Worm (Caenorhabditis elegans) whole organism, L1 larva: ENCODE results near the gene C32D5.7.

ENCODE experiments used
- C04F5.9 ChIP-seq: sonication (generic microtip); optimal IDR thresholded peaks from 2 replicates; lab custom pipeline; 2016; ENCODE audit warnings: missing genetic modification characterization, missing compliant biosample characterization
- C16A3.4 ChIP-seq: fragments of 150-350 bp; optimal IDR thresholded peaks from 2 replicates; lab custom pipeline; 2014; ENCODE audit warnings: missing biosample characterization, missing genetic modification characterization
- C34B4.2 ChIP-seq: sonication (generic microtip); optimal IDR thresholded peaks from 2 replicates; lab custom pipeline; 2017; ENCODE audit warnings: mild to moderate bottlenecking, missing genetic modification characterization, missing compliant biosample characterization
- aha-1 ChIP-seq: fragments of 150-350 bp; optimal IDR thresholded peaks from 2 replicates; lab custom pipeline; 2014; ENCODE audit warnings: missing biosample characterization, missing genetic modification characterization
- alr-1 ChIP-seq: fragments of 200-800 bp; sonication (Bioruptor generic); optimal IDR thresholded peaks from 2 replicates; lab custom pipeline; 2018; ENCODE audit warnings: borderline replicate concordance, mild to moderate bottlenecking, missing genetic modification characterization, missing compliant biosample characterization
- ama-1 ChIP-seq: fragments of 150-350 bp; optimal IDR thresholded peaks from 2 replicates; lab custom pipeline; 2014
- blmp-1 ChIP-seq: fragments of 150-350 bp; optimal IDR thresholded peaks from 2 replicates; lab custom pipeline; 2014; ENCODE audit warnings: missing biosample characterization, missing genetic modification characterization
- ceh-8 ChIP-seq: fragments of 200-800 bp; sonication (Bioruptor generic); optimal IDR thresholded peaks from 2 replicates; lab custom pipeline; 2018; ENCODE audit warnings: mild to moderate bottlenecking, missing genetic modification characterization, moderate library complexity, missing compliant biosample characterization
- ceh-82 ChIP-seq, 3 experiments: fragments of 150-350 bp in 1 of 3; sonication (generic microtip) in 2 of 3; optimal IDR thresholded peaks; 2 replicates each; lab custom pipeline; 2014 to 2017; ENCODE audit warnings: missing biosample characterization in 3 of 3, missing genetic modification characterization in 3 of 3
- ceh-88 ChIP-seq: fragments of 200-800 bp; sonication (Bioruptor generic); IDR thresholded peaks from 2 replicates; pipeline ENCODE4 v1.3.6; 2022; ENCODE audit warnings: missing genetic modification characterization, missing compliant biosample characterization
- ceh-90 ChIP-seq: sonication (generic microtip); optimal IDR thresholded peaks from 2 replicates; lab custom pipeline; 2016; ENCODE audit warnings: missing genetic modification characterization, missing compliant biosample characterization
- dsc-1 ChIP-seq: sonication (generic microtip); optimal IDR thresholded peaks from 2 replicates; lab custom pipeline; 2016; ENCODE audit warnings: mild to moderate bottlenecking, missing genetic modification characterization, missing compliant biosample characterization
- egl-27 ChIP-seq, 2 experiments: fragments of 150-350 bp in 1 of 2; sonication (generic microtip); optimal IDR thresholded peaks; 3 replicates each; lab custom pipeline; 2017 to 2018; ENCODE audit warnings: missing biosample characterization in 2 of 2, missing genetic modification characterization in 2 of 2, missing genetic modification reagents in 2 of 2
- ets-5 ChIP-seq: fragments of 200-800 bp; sonication (Bioruptor generic); IDR thresholded peaks from 2 replicates; pipeline ENCODE4 v1.3.6; 2022; ENCODE audit warnings: missing genetic modification characterization, missing compliant biosample characterization
- fkh-10 ChIP-seq: sonication (generic microtip); optimal IDR thresholded peaks from 2 replicates; lab custom pipeline; 2017; ENCODE audit warnings: missing biosample characterization, missing genetic modification reagents, missing genetic modification characterization
- fkh-4 ChIP-seq: sonication (generic microtip); optimal IDR thresholded peaks from 2 replicates; lab custom pipeline; 2016; ENCODE audit warnings: missing compliant biosample characterization, missing genetic modification characterization, borderline replicate concordance
- grh-1 ChIP-seq: fragments of 200-800 bp; sonication (Bioruptor generic); IDR thresholded peaks from 2 replicates; pipeline ENCODE4 v1.3.6; 2022; ENCODE audit warnings: missing genetic modification reagents, missing genetic modification characterization, missing compliant biosample characterization
- hlh-4 ChIP-seq: sonication (generic microtip); optimal IDR thresholded peaks from 2 replicates; lab custom pipeline; 2016; ENCODE audit warnings: mild to moderate bottlenecking, missing genetic modification characterization, missing compliant biosample characterization
- irx-1 ChIP-seq: sonication (generic microtip); optimal IDR thresholded peaks from 2 replicates; lab custom pipeline; 2016; ENCODE audit warnings: missing genetic modification characterization, missing compliant biosample characterization
- isw-1 ChIP-seq: fragments of 200-800 bp; sonication (Bioruptor generic); IDR thresholded peaks from 2 replicates; pipeline ENCODE4 v1.3.6; 2022; ENCODE audit warnings: missing genetic modification characterization, missing compliant biosample characterization
- jun-1 ChIP-seq: fragments of 150-350 bp; optimal IDR thresholded peaks from 2 replicates; lab custom pipeline; 2014; ENCODE audit warnings: missing biosample characterization, missing genetic modification reagents, missing genetic modification characterization
- lin-13 ChIP-seq: fragments of 150-350 bp; optimal IDR thresholded peaks from 2 replicates; lab custom pipeline; 2014; ENCODE audit warnings: missing biosample characterization, missing genetic modification reagents, missing genetic modification characterization
- lin-15B ChIP-seq: fragments of 150-350 bp; sonication (generic microtip); optimal IDR thresholded peaks from 3 replicates; lab custom pipeline; 2014; ENCODE audit warnings: missing biosample characterization, missing genetic modification characterization
- lin-35 ChIP-seq, 2 experiments: fragments of 150-350 bp; optimal IDR thresholded peaks; 2 replicates each; lab custom pipeline; 2014; ENCODE audit warnings: missing biosample characterization in 2 of 2, missing genetic modification characterization in 2 of 2, missing genetic modification reagents in 2 of 2
- lin-39 ChIP-seq: fragments of 150-350 bp; optimal IDR thresholded peaks from 2 replicates; lab custom pipeline; 2014; ENCODE audit warnings: missing biosample characterization, missing genetic modification reagents, missing genetic modification characterization
- lir-3 ChIP-seq: sonication (generic microtip); optimal IDR thresholded peaks from 2 replicates; lab custom pipeline; 2016; ENCODE audit warnings: mild to moderate bottlenecking, missing genetic modification characterization, moderate library complexity, missing compliant biosample characterization; ENCODE audit not compliant: poor library complexity
- mdl-1 ChIP-seq, 2 experiments: fragments of 150-350 bp; optimal IDR thresholded peaks; 2 replicates each; lab custom pipeline; 2014 to 2017; ENCODE audit warnings: missing biosample characterization in 2 of 2, missing genetic modification characterization in 2 of 2, inconsistent platforms in 1 of 2
- nhr-47 ChIP-seq: sonication (generic microtip); optimal IDR thresholded peaks from 2 replicates; lab custom pipeline; 2016; ENCODE audit warnings: mild to moderate bottlenecking, missing genetic modification characterization, moderate library complexity, missing compliant biosample characterization
- nhr-76 ChIP-seq: sonication (generic microtip); optimal IDR thresholded peaks from 2 replicates; lab custom pipeline; 2017; ENCODE audit warnings: missing biosample characterization, missing genetic modification characterization
- nhr-77 ChIP-seq: fragments of 150-350 bp; optimal IDR thresholded peaks from 2 replicates; lab custom pipeline; 2014; ENCODE audit warnings: missing biosample characterization, missing genetic modification characterization
- nhr-90 ChIP-seq: sonication (generic microtip); optimal IDR thresholded peaks from 2 replicates; lab custom pipeline; 2016; ENCODE audit warnings: mild to moderate bottlenecking, missing genetic modification characterization, missing compliant biosample characterization; ENCODE audit not compliant: poor library complexity
- pag-3 ChIP-seq: sonication (generic microtip); optimal IDR thresholded peaks from 2 replicates; lab custom pipeline; 2017; ENCODE audit warnings: missing genetic modification characterization, mild to moderate bottlenecking, missing compliant biosample characterization, antibody characterized with exemption, borderline replicate concordance; ENCODE audit not compliant: insufficient read depth
- pax-3 ChIP-seq: fragments of 200-800 bp; sonication (Bioruptor generic); optimal IDR thresholded peaks from 2 replicates; lab custom pipeline; 2018; ENCODE audit warnings: mild to moderate bottlenecking, missing genetic modification characterization, moderate library complexity, missing compliant biosample characterization
- skn-1 ChIP-seq: fragments of 150-350 bp; optimal IDR thresholded peaks from 2 replicates; lab custom pipeline; 2014; ENCODE audit warnings: missing biosample characterization, missing genetic modification characterization
- snpc-4 ChIP-seq: fragments of 150-350 bp; optimal IDR thresholded peaks from 2 replicates; lab custom pipeline; 2014; ENCODE audit warnings: missing biosample characterization, missing genetic modification characterization
- snu-23 ChIP-seq: sonication (generic microtip); optimal IDR thresholded peaks from 2 replicates; lab custom pipeline; 2016; ENCODE audit warnings: missing genetic modification characterization, missing compliant biosample characterization
- sox-4 ChIP-seq: sonication (generic microtip); optimal IDR thresholded peaks from 2 replicates; lab custom pipeline; 2016; ENCODE audit warnings: missing genetic modification characterization, missing compliant biosample characterization
- sptf-1 ChIP-seq: fragments of 150-350 bp; optimal IDR thresholded peaks from 2 replicates; lab custom pipeline; 2014; ENCODE audit warnings: missing biosample characterization, missing genetic modification characterization
- swsn-7 ChIP-seq: sonication (generic microtip); optimal IDR thresholded peaks from 2 replicates; lab custom pipeline; 2016; ENCODE audit warnings: missing genetic modification characterization, missing compliant biosample characterization
- tbx-2 ChIP-seq: sonication (generic microtip); optimal IDR thresholded peaks from 2 replicates; lab custom pipeline; 2016; ENCODE audit warnings: missing genetic modification characterization, missing compliant biosample characterization
- unc-130 ChIP-seq: fragments of 150-350 bp; optimal IDR thresholded peaks from 2 replicates; lab custom pipeline; 2017; ENCODE audit warnings: missing biosample characterization, missing genetic modification characterization, inconsistent platforms
- unc-62 ChIP-seq: fragments of 150-350 bp; optimal IDR thresholded peaks from 2 replicates; lab custom pipeline; 2014; ENCODE audit warnings: missing biosample characterization, missing genetic modification reagents, missing genetic modification characterization
- xbp-1 ChIP-seq: sonication (generic microtip); optimal IDR thresholded peaks from 2 replicates; lab custom pipeline; 2016; ENCODE audit warnings: missing genetic modification characterization, missing compliant biosample characterization
- zip-4 ChIP-seq: fragments of 200-800 bp; sonication (Bioruptor generic); optimal IDR thresholded peaks from 2 replicates; lab custom pipeline; 2018; ENCODE audit warnings: mild to moderate bottlenecking, missing genetic modification characterization, moderate library complexity, missing compliant biosample characterization

Gene C32D5.7

ce11 chrII:6360822-6361221, 21.0 kb upstream of the C32D5.7 start, which contains the start of gene K10B2.4 (continued):
- TF ChIP-seq snpc-4 (tag; lab: Kevin White, UChicago) = peak; percentile 53

- TF ChIP-seq fkh-4 (tag; lab: Kevin White, UChicago) (no peak), blmp-1 (tag; lab: Kevin White, UChicago) (peak; percentile 28)
Observed at ce11 chrII:6358905-6359304, 19.1 kb upstream of the C32D5.7 start, which contains the start of gene C32D5.12. Gene C32D5.12 (minus strand): TSS chrII:6359005.

ce11 chrII:6358232-6358631, 18.4 kb upstream of the C32D5.7 start:
- TF ChIP-seq ets-5 (GFP tag; lab: Robert Waterston, UW) = no peak

- TF ChIP-seq pag-3 (tag; lab: Kevin White, UChicago) (peak; percentile 1), zip-4 (GFP tag; lab: Kevin White, UChicago) (no peak), lin-35 (GFP tag; optimal IDR thresholded peaks at IDR 0.05; lab: Kevin White, UChicago) (peak; percentile 80 to 86), alr-1 (tag; lab: Kevin White, UChicago) (no peak), swsn-7 (peak; percentile 83), fkh-10 (no peak), tbx-2 (tag; lab: Kevin White, UChicago) (peak; percentile 73), dsc-1 (tag; lab: Kevin White, UChicago) (peak; percentile 68), C16A3.4 (tag; lab: Kevin White, UChicago) (peak; percentile 90), aha-1 (no peak), mdl-1 (tag; optimal IDR thresholded peaks at IDR 0.05; lab: Kevin White, UChicago) (peak in 1 of 2 experiments; percentile 61), lin-15B (tag; lab: Kevin White, UChicago) (peak; percentile 57), sptf-1 (tag; lab: Kevin White, UChicago) (no peak), unc-130 (peak; percentile 49), sox-4 (no peak), pax-3 (peak; percentile 17), grh-1 (peak; percentile 32; the same call in 1 of the 2 replicates), ceh-8 (no peak), nhr-77 (tag; lab: Kevin White, UChicago) (peak; percentile 72), irx-1 (tag; lab: Kevin White, UChicago) (peak; percentile 63), ceh-88 (GFP tag; lab: Robert Waterston, UW) (no peak), nhr-90 (peak; percentile 47), jun-1 (tag; lab: Kevin White, UChicago) (peak; percentile 48), ama-1 (lab: Kevin White, UChicago) (no peak), snu-23 (GFP tag; lab: Kevin White, UChicago) (peak; percentile 88), C04F5.9 (tag; lab: Kevin White, UChicago) (peak; percentile 8), ceh-90 (tag; lab: Kevin White, UChicago) (no peak), lin-39 (tag; lab: Kevin White, UChicago) (peak; percentile 12), hlh-4 (no peak), lin-13 (GFP tag; lab: Kevin White, UChicago) (peak; percentile 69), xbp-1 (tag; lab: Kevin White, UChicago) (peak; percentile 79), ceh-82 (tag; optimal IDR thresholded peaks at IDR 0.05; lab: Kevin White, UChicago) (peak; percentile 51 to 77 (median 70)), nhr-47 (tag; lab: Kevin White, UChicago) (peak; percentile 84), nhr-76 (tag; lab: Kevin White, UChicago) (no peak), isw-1 (GFP tag; lab: Robert Waterston, UW) (peak; percentile 63), unc-62 (GFP tag; lab: Kevin White, UChicago) (no peak), lir-3 (tag; lab: Kevin White, UChicago) (peak; percentile 49), egl-27 (tag; optimal IDR thresholded peaks at IDR 0.05; lab: Kevin White, UChicago) (no peak), skn-1 (tag; lab: Kevin White, UChicago) (peak; percentile 54), C34B4.2 (tag; lab: Kevin White, UChicago) (no peak)
Observed at ce11 chrII:6355396-6356346, 15.8 kb upstream of the C32D5.7 start, which contains the start of gene C32D5.11. Gene C32D5.11 (minus strand): TSS chrII:6355446.
